Worm (Caenorhabditis elegans) whole organism, young adult: ENCODE measurements around the gene che-2.

ENCODE experiments used
- K11D2.4 ChIP-seq: fragments of 200-800 bp; sonication (Bioruptor generic); IDR thresholded peaks from 2 replicates; pipeline ENCODE4 v1.3.6; 2022; ENCODE audit warnings: missing genetic modification reagents, missing genetic modification characterization, missing compliant biosample characterization
- dox-1 ChIP-seq: fragments of 200-800 bp; sonication (Bioruptor generic); IDR thresholded peaks from 2 replicates; pipeline ENCODE4 v1.3.6; 2022; ENCODE audit warnings: missing genetic modification reagents, missing genetic modification characterization, missing compliant biosample characterization
- him-1 ChIP-seq: sonication (generic microtip); optimal IDR thresholded peaks from 2 replicates; lab custom pipeline; 2016; ENCODE audit warnings: missing genotype, missing genetic modification reagents, missing genetic modification characterization, missing compliant biosample characterization
- nfya-1 ChIP-seq: sonication (generic microtip); optimal IDR thresholded peaks from 2 replicates; lab custom pipeline; 2017; ENCODE audit warnings: antibody characterized with exemption, missing compliant biosample characterization, missing genetic modification characterization, borderline replicate concordance; ENCODE audit not compliant: insufficient read depth
- sdz-38 ChIP-seq: sonication (generic microtip); optimal IDR thresholded peaks from 2 replicates; lab custom pipeline; 2016; ENCODE audit warnings: missing genotype, missing genetic modification characterization, missing compliant biosample characterization
- snpc-4 ChIP-seq, 5 experiments: fragments of 150-350 bp in 1 of 5; sonication (generic microtip) in 4 of 5; optimal IDR thresholded peaks; 2 replicates each; lab custom pipeline; 2014 to 2018; ENCODE audit warnings: missing genetic modification characterization in 5 of 5, missing biosample characterization in 3 of 5, antibody characterized with exemption in 2 of 5, mild to moderate bottlenecking in 2 of 5, missing compliant biosample characterization in 2 of 5, missing genotype in 2 of 5, moderate library complexity in 2 of 5, missing genetic modification reagents in 1 of 5
- unc-62 ChIP-seq: fragments of 150-350 bp; optimal IDR thresholded peaks from 2 replicates; lab custom pipeline; 2014; ENCODE audit warnings: missing biosample characterization, missing genetic modification reagents, missing genetic modification characterization

- TF ChIP-seq snpc-4 (GFP tag; optimal IDR thresholded peaks at IDR 0.05; lab: Kevin White, UChicago) (peak; percentile 70), snpc-4 (tag; optimal IDR thresholded peaks at IDR 0.05; lab: Kevin White, UChicago) (peak in 1 of 4 experiments; percentile 77), sdz-38 (tag; lab: Kevin White, UChicago) (no peak), nfya-1 (tag; lab: Kevin White, UChicago) (no peak), dox-1 (no peak; the same call in 1 of the 2 replicates), him-1 (tag; lab: Kevin White, UChicago) (peak; percentile 87), K11D2.4 (GFP tag; lab: Robert Waterston, UW) (no peak), unc-62 (GFP tag; lab: Kevin White, UChicago) (no peak)
Observed at ce11 chrX:487669-488068, 6.4 kb downstream of the che-2 start.
